Worm (Caenorhabditis elegans) whole organism, early embryonic: ENCODE results near the gene csp-2.

Experiments used
- ama-1 ChIP-seq: fragments of 150-350 bp; optimal IDR thresholded peaks from 2 replicates; lab custom pipeline; 2014
- ceh-36 ChIP-seq: sonication (generic microtip); optimal IDR thresholded peaks from 2 replicates; lab custom pipeline; 2016; ENCODE audit warnings: missing genetic modification characterization, inconsistent platforms, missing compliant biosample characterization
- ets-7 ChIP-seq: sonication (generic microtip); optimal IDR thresholded peaks from 2 replicates; lab custom pipeline; 2016; ENCODE audit warnings: missing genotype, missing genetic modification characterization, missing compliant biosample characterization
- flt-1 ChIP-seq: fragments of 200-800 bp; sonication (Bioruptor generic); IDR thresholded peaks from 2 replicates; pipeline ENCODE4 v1.3.6; 2022; ENCODE audit warnings: missing genetic modification characterization, missing compliant biosample characterization
- hmg-4 ChIP-seq: fragments of 200-800 bp; sonication (Bioruptor generic); optimal IDR thresholded peaks from 2 replicates; lab custom pipeline; 2018; ENCODE audit warnings: mild to moderate bottlenecking, missing genetic modification characterization, missing compliant biosample characterization
- pes-1 ChIP-seq: fragments of 200-800 bp; sonication (Bioruptor generic); IDR thresholded peaks from 2 replicates; pipeline ENCODE4 v1.3.6; 2022; ENCODE audit warnings: missing genetic modification reagents, missing genetic modification characterization, missing compliant biosample characterization
- tbx-11 ChIP-seq: fragments of 200-800 bp; sonication (Bioruptor generic); IDR thresholded peaks from 2 replicates; pipeline ENCODE4 v1.3.6; 2022; ENCODE audit warnings: missing genetic modification characterization, missing compliant biosample characterization
- tbx-37 ChIP-seq: fragments of 200-800 bp; sonication (Bioruptor generic); conservative IDR thresholded peaks from 2 replicates; pipeline ENCODE4 v1.3.6; 2022; ENCODE audit warnings: missing genetic modification reagents, missing genetic modification characterization, missing compliant biosample characterization

DNA sequence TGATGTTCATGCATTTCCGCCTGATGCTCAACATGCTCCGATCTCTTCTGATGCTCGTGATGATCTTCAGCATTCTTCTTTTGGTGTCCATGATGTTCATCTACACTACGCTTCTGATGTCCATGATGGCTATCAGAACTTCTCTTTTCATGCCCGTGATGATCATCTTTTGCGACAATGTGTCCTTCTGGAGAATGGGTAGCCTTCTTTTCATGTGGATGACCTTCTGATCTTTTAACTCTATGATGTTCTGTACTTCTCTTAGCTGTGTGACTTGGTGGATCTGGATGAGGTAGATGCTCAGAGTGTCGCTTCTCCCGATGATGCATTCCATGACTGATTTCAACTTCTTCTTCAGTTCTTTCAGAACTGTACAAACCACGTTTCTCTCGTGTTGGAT lies 48.6 kb upstream of the csp-2 start:
- no peak for TF ChIP-seq ceh-36 (tag; lab: Kevin White, UChicago)
- no peak for TF ChIP-seq hmg-4 (GFP tag; lab: Kevin White, UChicago)
- TF ChIP-seq ama-1 (lab: Kevin White, UChicago), result no peak
- no peak for TF ChIP-seq ets-7
- TF ChIP-seq pes-1, result no peak
- TF ChIP-seq flt-1 (GFP tag; lab: Robert Waterston, UW), result no peak
- TF ChIP-seq tbx-37 (GFP tag; lab: Robert Waterston, UW), result no peak
- no peak for TF ChIP-seq tbx-11 (GFP tag; lab: Robert Waterston, UW)
